Fruit fly (Drosophila melanogaster) whole organism, wandering third instar larva: ENCODE data around the gene CG17560.

Experiments used
- br ChIP-seq: fragments of 200-800 bp; sonication (Bioruptor generic); optimal IDR thresholded peaks from 2 replicates; lab custom pipeline; 2016; ENCODE audit warnings: missing biosample characterization, missing genetic modification characterization
- usp ChIP-seq: fragments of >200 bp; optimal IDR thresholded peaks from 2 replicates; lab custom pipeline; 2017; ENCODE audit warnings: missing biosample characterization, missing genetic modification characterization

DNA sequence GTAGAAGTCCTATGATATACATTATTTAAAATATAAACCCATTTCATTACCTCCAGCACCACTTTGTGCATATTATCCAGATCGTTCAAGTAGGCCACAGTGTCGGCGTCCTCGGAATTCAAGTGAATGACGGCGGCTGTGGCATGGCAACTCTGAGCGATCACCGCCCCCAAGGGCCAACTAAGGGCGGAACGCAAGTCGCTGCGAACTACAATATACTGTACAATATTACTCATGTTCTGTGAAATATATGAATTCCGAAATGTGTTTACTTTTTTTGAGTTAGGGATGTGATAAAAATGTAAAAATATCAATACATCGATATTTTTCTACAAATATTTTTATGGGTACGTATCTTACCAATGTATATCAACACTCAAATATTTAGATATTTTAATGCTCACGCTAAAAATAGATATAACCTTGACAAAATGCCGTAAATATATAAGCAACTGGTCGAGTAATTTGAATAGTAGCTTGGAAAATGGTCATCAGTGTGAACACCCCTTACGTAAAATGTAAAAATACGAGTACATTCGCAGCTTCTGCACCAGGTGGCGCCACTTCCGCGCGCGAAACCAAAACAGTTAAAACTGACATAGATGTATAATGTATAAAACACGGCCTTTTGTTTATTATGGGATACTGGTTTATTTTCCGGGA, 44.1 kb upstream of the CG17560 start, which contains the start of gene CG14903:
- TF ChIP-seq usp (GFP tag; lab: Kevin White, UChicago) (no peak), br (GFP tag; lab: Kevin White, UChicago) (no peak)
